Fruit fly (Drosophila melanogaster) whole organism, embryonic: ENCODE results near the gene Hrd3.

ENCODE experiments used
- CG10462 ChIP-seq: fragments of 200-800 bp; sonication (Bioruptor generic); optimal IDR thresholded peaks from 2 replicates; lab custom pipeline; 2016; ENCODE audit warnings: missing biosample characterization, missing genetic modification characterization
- CG10565 ChIP-seq: fragments of 200-800 bp; sonication (Bioruptor generic); optimal IDR thresholded peaks from 3 replicates; lab custom pipeline; 2016; ENCODE audit warnings: missing biosample characterization, mild to moderate bottlenecking, missing genetic modification characterization
- CG12104 ChIP-seq: fragments of 200-800 bp; sonication (Bioruptor generic); optimal IDR thresholded peaks from 3 replicates; lab custom pipeline; 2016; ENCODE audit warnings: missing biosample characterization, missing genetic modification characterization
- CG13775 ChIP-seq: fragments of 200-800 bp; sonication (Bioruptor generic); optimal IDR thresholded peaks from 3 replicates; lab custom pipeline; 2017; ENCODE audit warnings: missing biosample characterization, mild to moderate bottlenecking, missing genetic modification characterization
- CG15269 ChIP-seq: fragments of 200-800 bp; sonication (Bioruptor generic); optimal IDR thresholded peaks from 2 replicates; lab custom pipeline; 2018; ENCODE audit warnings: missing biosample characterization, mild to moderate bottlenecking, missing genetic modification characterization, moderate library complexity
- CG15479 ChIP-seq: fragments of 200-800 bp; sonication (Bioruptor generic); optimal IDR thresholded peaks from 3 replicates; lab custom pipeline; 2019; ENCODE audit warnings: missing biosample characterization, mild to moderate bottlenecking, missing genetic modification characterization, moderate library complexity
- CG1647 ChIP-seq: fragments of 200-800 bp; sonication (Bioruptor generic); optimal IDR thresholded peaks from 3 replicates; lab custom pipeline; 2016; ENCODE audit warnings: missing biosample characterization, missing genetic modification characterization
- CG17359 ChIP-seq: fragments of 200-800 bp; sonication (Bioruptor generic); optimal IDR thresholded peaks from 3 replicates; lab custom pipeline; 2018; ENCODE audit warnings: missing biosample characterization, mild to moderate bottlenecking, missing genetic modification characterization, moderate library complexity
- CG17612 ChIP-seq: fragments of 200-800 bp; sonication (Bioruptor generic); IDR thresholded peaks from 2 replicates; pipeline ENCODE4 v1.3.6; 2022; ENCODE audit warnings: missing biosample characterization, missing genetic modification characterization
- CG17829 ChIP-seq: fragments of 200-800 bp; optimal IDR thresholded peaks from 2 replicates; lab custom pipeline; 2019; ENCODE audit warnings: missing biosample characterization, mild to moderate bottlenecking, missing genetic modification characterization, moderate library complexity
- CG1832 ChIP-seq: fragments of 200-800 bp; sonication (Bioruptor generic); optimal IDR thresholded peaks from 2 replicates; lab custom pipeline; 2017; ENCODE audit warnings: missing biosample characterization, mild to moderate bottlenecking, missing genetic modification characterization, inconsistent platforms
- CG2116 ChIP-seq: fragments of 200-800 bp; sonication (Bioruptor generic); optimal IDR thresholded peaks from 3 replicates; lab custom pipeline; 2018; ENCODE audit warnings: missing biosample characterization, mild to moderate bottlenecking, missing genetic modification characterization
- CG32767 ChIP-seq: fragments of 200-800 bp; sonication (Bioruptor generic); IDR thresholded peaks from 2 replicates; pipeline ENCODE4 v1.3.6; 2022; ENCODE audit warnings: missing biosample characterization, missing genetic modification characterization
- CG3847 ChIP-seq: fragments of 200-800 bp; sonication (Bioruptor generic); IDR thresholded peaks from 2 replicates; pipeline ENCODE4 v1.3.6; 2022; ENCODE audit warnings: missing biosample characterization, missing genetic modification characterization
- CG4617 ChIP-seq: fragments of 200-800 bp; sonication (Bioruptor generic); optimal IDR thresholded peaks from 3 replicates; lab custom pipeline; 2016; ENCODE audit warnings: missing biosample characterization, missing genetic modification characterization, borderline replicate concordance
- CG6689 ChIP-seq: fragments of 200-800 bp; sonication (Bioruptor generic); IDR thresholded peaks from 2 replicates; pipeline ENCODE4 v1.3.6; 2022; ENCODE audit warnings: missing biosample characterization, missing genetic modification characterization
- CG7271 ChIP-seq: fragments of 200-800 bp; sonication (Bioruptor generic); optimal IDR thresholded peaks from 2 replicates; lab custom pipeline; 2018; ENCODE audit warnings: missing biosample characterization, mild to moderate bottlenecking, missing genetic modification characterization, moderate library complexity
- CG7839 ChIP-seq: fragments of 200-800 bp; sonication (Bioruptor generic); optimal IDR thresholded peaks from 3 replicates; lab custom pipeline; 2018; ENCODE audit warnings: missing biosample characterization, mild to moderate bottlenecking, missing genetic modification characterization, moderate library complexity
- CG8089 ChIP-seq: fragments of 200-800 bp; sonication (Bioruptor generic); optimal IDR thresholded peaks from 3 replicates; lab custom pipeline; 2016; ENCODE audit warnings: missing biosample characterization, missing genetic modification characterization
- CG8359 ChIP-seq: fragments of 200-800 bp; sonication (Bioruptor generic); optimal IDR thresholded peaks from 2 replicates; lab custom pipeline; 2017; ENCODE audit warnings: missing biosample characterization, mild to moderate bottlenecking, missing genetic modification characterization, borderline replicate concordance
- CG8388 ChIP-seq: fragments of 200-800 bp; sonication (Bioruptor generic); optimal IDR thresholded peaks from 2 replicates; lab custom pipeline; 2019; ENCODE audit warnings: missing biosample characterization, mild to moderate bottlenecking, missing genetic modification characterization, moderate library complexity
- CG9215 ChIP-seq: fragments of 200-800 bp; sonication (Bioruptor generic); IDR thresholded peaks from 2 replicates; pipeline ENCODE4 v1.3.6; 2022; ENCODE audit warnings: missing biosample characterization, missing genetic modification characterization
- Drgx ChIP-seq: fragments of 200-800 bp; sonication (Bioruptor generic); IDR thresholded peaks from 2 replicates; pipeline ENCODE4 v1.3.6; 2022; ENCODE audit warnings: missing biosample characterization, missing genetic modification characterization
- H15 ChIP-seq: fragments of 200-800 bp; sonication (Bioruptor generic); IDR thresholded peaks from 3 replicates; pipeline ENCODE4 v1.3.6; 2022; ENCODE audit warnings: missing biosample characterization, missing genetic modification characterization
- Hey ChIP-seq: fragments of 200-800 bp; sonication (Bioruptor generic); optimal IDR thresholded peaks from 3 replicates; lab custom pipeline; 2018; ENCODE audit warnings: missing biosample characterization, mild to moderate bottlenecking, missing genetic modification characterization
- Hmx ChIP-seq: fragments of 200-800 bp; sonication (Bioruptor generic); optimal IDR thresholded peaks from 2 replicates; lab custom pipeline; 2016; ENCODE audit warnings: missing biosample characterization, missing genetic modification characterization
- MESR4 ChIP-seq: fragments of 200-800 bp; sonication (Bioruptor generic); optimal IDR thresholded peaks from 2 replicates; lab custom pipeline; 2018; ENCODE audit warnings: missing biosample characterization, mild to moderate bottlenecking, missing genetic modification characterization, moderate library complexity
- Oli ChIP-seq: fragments of 200-800 bp; sonication (Bioruptor generic); optimal IDR thresholded peaks from 2 replicates; lab custom pipeline; 2018; ENCODE audit warnings: missing biosample characterization, mild to moderate bottlenecking, missing genetic modification characterization, moderate library complexity
- Poxn ChIP-seq: fragments of 200-800 bp; sonication (Bioruptor generic); IDR thresholded peaks from 2 replicates; pipeline ENCODE4 v1.3.6; 2022; ENCODE audit warnings: missing biosample characterization, missing genetic modification characterization
- Vsx1 ChIP-seq: fragments of 200-800 bp; sonication (Bioruptor generic); optimal IDR thresholded peaks from 2 replicates; lab custom pipeline; 2017; ENCODE audit warnings: missing biosample characterization, mild to moderate bottlenecking, missing genetic modification characterization, missing genetic modification reagents
- br ChIP-seq: fragments of >200 bp; optimal IDR thresholded peaks from 2 replicates; lab custom pipeline; 2017
- ci ChIP-seq: fragments of 200-800 bp; sonication (Bioruptor generic); IDR thresholded peaks from 3 replicates; pipeline ENCODE4 v1.3.6; 2022; ENCODE audit warnings: missing biosample characterization, missing genetic modification characterization
- cwo ChIP-seq: fragments of 200-800 bp; sonication (Bioruptor generic); optimal IDR thresholded peaks from 3 replicates; lab custom pipeline; 2017; ENCODE audit warnings: missing biosample characterization, missing genetic modification characterization, mild to moderate bottlenecking, moderate library complexity, missing genetic modification reagents
- fd64A ChIP-seq: fragments of 200-800 bp; sonication (Bioruptor generic); optimal IDR thresholded peaks from 3 replicates; lab custom pipeline; 2018; ENCODE audit warnings: missing biosample characterization, mild to moderate bottlenecking, missing genetic modification characterization
- gsb-n ChIP-seq: fragments of 200-800 bp; sonication (Bioruptor generic); optimal IDR thresholded peaks from 3 replicates; lab custom pipeline; 2018; ENCODE audit warnings: missing biosample characterization, mild to moderate bottlenecking, missing genetic modification characterization
- gt ChIP-seq: fragments of 200-800 bp; sonication (Bioruptor generic); IDR thresholded peaks from 2 replicates; pipeline ENCODE4 v1.3.6; 2022; ENCODE audit warnings: missing biosample characterization, missing genetic modification characterization
- h ChIP-seq: fragments of >200 bp; optimal IDR thresholded peaks from 2 replicates; lab custom pipeline; 2017
- lov ChIP-seq, 2 experiments: fragments of 200-800 bp in 1 of 2; fragments of >200 bp in 1 of 2; sonication (Bioruptor generic) in 1 of 2; IDR thresholded peaks in 1 of 2; optimal IDR thresholded peaks in 1 of 2; 2 replicates in 1 of 2; 3 replicates in 1 of 2; pipeline versions ENCODE4 v1.3.6 to Lab custom; 2017 to 2022; ENCODE audit warnings: missing biosample characterization in 1 of 2, missing genetic modification characterization in 1 of 2
- pan ChIP-seq, 4 experiments: fragments of >200 bp in 3 of 4; fragments of 200-800 bp in 1 of 4; sonication (Bioruptor generic) in 1 of 4; optimal IDR thresholded peaks in 3 of 4; IDR thresholded peaks in 1 of 4; 2 replicates each; pipeline versions ENCODE4 v1.3.6 to Lab custom; 2017 to 2022; ENCODE audit warnings: missing biosample characterization in 2 of 4, missing genetic modification characterization in 2 of 4, mixed read lengths in 1 of 4
- phol ChIP-seq: fragments of 200-800 bp; sonication (Bioruptor generic); optimal IDR thresholded peaks from 3 replicates; lab custom pipeline; 2018; ENCODE audit warnings: missing biosample characterization, mild to moderate bottlenecking, missing genetic modification characterization, moderate library complexity
- pros ChIP-seq: fragments of 200-800 bp; sonication (Bioruptor generic); optimal IDR thresholded peaks from 3 replicates; lab custom pipeline; 2019; ENCODE audit warnings: missing biosample characterization, mild to moderate bottlenecking, missing genetic modification characterization, moderate library complexity
- pzg ChIP-seq: fragments of 200-800 bp; sonication (Bioruptor generic); optimal IDR thresholded peaks from 3 replicates; lab custom pipeline; 2018; ENCODE audit warnings: missing biosample characterization, mild to moderate bottlenecking, missing genetic modification characterization, moderate library complexity
- slp2 ChIP-seq: fragments of 200-800 bp; sonication (Bioruptor generic); optimal IDR thresholded peaks from 2 replicates; lab custom pipeline; 2016; ENCODE audit warnings: missing biosample characterization, missing genetic modification characterization
- sqz ChIP-seq: fragments of 200-800 bp; sonication (Bioruptor generic); optimal IDR thresholded peaks from 3 replicates; lab custom pipeline; 2018; ENCODE audit warnings: missing biosample characterization, mild to moderate bottlenecking, missing genetic modification characterization
- ssp ChIP-seq: fragments of 200-800 bp; sonication (Bioruptor generic); IDR thresholded peaks from 2 replicates; pipeline ENCODE4 v1.3.6; 2022; ENCODE audit warnings: missing biosample characterization, missing genetic modification characterization
- unc-4 ChIP-seq: fragments of 200-800 bp; sonication (Bioruptor generic); IDR thresholded peaks from 2 replicates; pipeline ENCODE4 v1.3.6; 2022; ENCODE audit warnings: missing biosample characterization, missing genetic modification characterization; ENCODE audit not compliant: partially characterized antibody
- wek ChIP-seq: fragments of 200-800 bp; sonication (Bioruptor generic); optimal IDR thresholded peaks from 3 replicates; lab custom pipeline; 2018; ENCODE audit warnings: missing biosample characterization, mild to moderate bottlenecking, missing genetic modification characterization, moderate library complexity
- zfh2 ChIP-seq: fragments of 200-800 bp; sonication (Bioruptor generic); optimal IDR thresholded peaks from 2 replicates; lab custom pipeline; 2016; ENCODE audit warnings: missing biosample characterization, missing genetic modification characterization

Gene Hrd3

dm6 chr3R:23734573-23735404, 23.6 kb downstream of the Hrd3 start (continued):
- TF ChIP-seq CG32767 (GFP tag; lab: Robert Waterston, UW) (no peak), lov (optimal IDR thresholded peaks at IDR 0.05; lab: Kevin White, UChicago) (no peak), lov (GFP tag; IDR thresholded peaks at IDR 0.05; lab: Robert Waterston, UW) (no peak), CG17359 (tag; lab: Kevin White, UChicago) (peak; percentile 7), CG8388 (GFP tag; lab: Kevin White, UChicago) (no peak), unc-4 (GFP tag; lab: Robert Waterston, UW) (no peak), Drgx (GFP tag; lab: Robert Waterston, UW) (peak; percentile 67), CG13775 (no peak), Hmx (GFP tag; lab: Kevin White, UChicago) (no peak), CG10462 (no peak), sqz (GFP tag; lab: Kevin White, UChicago) (peak; percentile 25), Oli (tag; lab: Kevin White, UChicago) (peak; percentile 27), CG12104 (GFP tag; lab: Kevin White, UChicago) (no peak), slp2 (GFP tag; lab: Kevin White, UChicago) (no peak), zfh2 (no peak), CG7271 (tag; lab: Kevin White, UChicago) (no peak), CG8089 (GFP tag; lab: Kevin White, UChicago) (no peak), H15 (no peak), h (lab: Kevin White, UChicago) (no peak), pros (GFP tag; lab: Kevin White, UChicago) (no peak), gsb-n (tag; lab: Kevin White, UChicago) (no peak), CG8359 (no peak), cwo (no peak), Hey (tag; lab: Kevin White, UChicago) (no peak), CG9215 (GFP tag; lab: Robert Waterston, UW) (no peak), pzg (GFP tag; lab: Kevin White, UChicago) (no peak), fd64A (GFP tag; lab: Kevin White, UChicago) (no peak), Vsx1 (GFP tag; lab: Kevin White, UChicago) (no peak), CG1832 (no peak), CG17612 (GFP tag; lab: Robert Waterston, UW) (no peak), br (lab: Kevin White, UChicago) (no peak), MESR4 (GFP tag; lab: Kevin White, UChicago) (no peak), CG3847 (GFP tag; lab: Robert Waterston, UW) (no peak), ssp (GFP tag; lab: Robert Waterston, UW) (no peak), CG7839 (peak; percentile 14), CG15269 (peak; percentile 31), Poxn (no peak), phol (peak; percentile 41), CG10565 (GFP tag; lab: Kevin White, UChicago) (no peak), CG4617 (GFP tag; lab: Kevin White, UChicago) (no peak), CG1647 (GFP tag; lab: Kevin White, UChicago) (no peak), CG2116 (GFP tag; lab: Kevin White, UChicago) (no peak), wek (GFP tag; lab: Kevin White, UChicago) (no peak), ci (GFP tag; lab: Robert Waterston, UW) (peak; percentile 40; the same call in 1 of the 3 replicates), pan (optimal IDR thresholded peaks at IDR 0.05; lab: Kevin White, UChicago) (no peak), pan (GFP tag; optimal IDR thresholded peaks at IDR 0.05 in 1 of 2, IDR thresholded peaks at IDR 0.05 in 1 of 2) (peak in 1 of 2 experiments; percentile 21), gt (GFP tag; lab: Robert Waterston, UW) (no peak), CG17829 (tag; lab: Kevin White, UChicago) (no peak), CG6689 (GFP tag; lab: Robert Waterston, UW) (peak; percentile 23; the same call in 1 of the 2 replicates), CG15479 (GFP tag; lab: Kevin White, UChicago) (no peak)
